Worm (Caenorhabditis elegans) whole organism, L3 larva: Measurements from ENCODE around the gene B0280.17.
A peak's percentile ranks its signal among the peaks of the same experiment; 100 is the strongest.

Experiments used
- R02D3.7 ChIP-seq: fragments of 150-350 bp; optimal IDR thresholded peaks from 2 replicates; lab custom pipeline; 2014; ENCODE audit warnings: missing biosample characterization, missing genetic modification characterization
- ZK546.5 ChIP-seq: sonication (generic microtip); optimal IDR thresholded peaks from 2 replicates; lab custom pipeline; 2017; ENCODE audit warnings: missing biosample characterization, missing genetic modification characterization
- aly-2 ChIP-seq: fragments of 150-350 bp; optimal IDR thresholded peaks from 2 replicates; lab custom pipeline; 2014; ENCODE audit warnings: missing biosample characterization, missing genetic modification characterization
- ama-1 ChIP-seq: fragments of 150-350 bp; optimal IDR thresholded peaks from 2 replicates; lab custom pipeline; 2018
- ceh-16 ChIP-seq: sonication (generic microtip); optimal IDR thresholded peaks from 2 replicates; lab custom pipeline; 2017; ENCODE audit warnings: missing biosample characterization, missing genetic modification characterization
- ceh-28 ChIP-seq: fragments of 150-350 bp; optimal IDR thresholded peaks from 2 replicates; lab custom pipeline; 2014; ENCODE audit warnings: missing biosample characterization, missing genetic modification reagents, missing genetic modification characterization
- ceh-82 ChIP-seq: fragments of 150-350 bp; optimal IDR thresholded peaks from 2 replicates; lab custom pipeline; 2014; ENCODE audit warnings: missing biosample characterization, missing genetic modification characterization
- ceh-9 ChIP-seq: sonication (generic microtip); optimal IDR thresholded peaks from 2 replicates; lab custom pipeline; 2018; ENCODE audit warnings: missing biosample characterization, missing genetic modification characterization
- egl-5 ChIP-seq: fragments of 150-350 bp; optimal IDR thresholded peaks from 2 replicates; lab custom pipeline; 2017; ENCODE audit warnings: missing biosample characterization, missing genetic modification reagents, missing genetic modification characterization, inconsistent platforms
- elt-2 ChIP-seq: sonication (generic microtip); optimal IDR thresholded peaks from 2 replicates; lab custom pipeline; 2016; ENCODE audit warnings: missing genetic modification reagents, mild to moderate bottlenecking, missing genetic modification characterization, missing compliant biosample characterization
- eor-1 ChIP-seq, 2 experiments: fragments of 150-350 bp; optimal IDR thresholded peaks; 2 replicates each; lab custom pipeline; 2014 to 2018; ENCODE audit warnings: missing biosample characterization in 2 of 2, missing genetic modification characterization in 2 of 2
- fkh-10 ChIP-seq: sonication (generic microtip); optimal IDR thresholded peaks from 2 replicates; lab custom pipeline; 2017; ENCODE audit warnings: missing biosample characterization, missing genetic modification reagents, missing genetic modification characterization
- fkh-2 ChIP-seq: fragments of 150-350 bp; optimal IDR thresholded peaks from 2 replicates; lab custom pipeline; 2014; ENCODE audit warnings: missing biosample characterization, missing genetic modification reagents, missing genetic modification characterization
- hmg-11 ChIP-seq: sonication (generic microtip); optimal IDR thresholded peaks from 2 replicates; lab custom pipeline; 2016; ENCODE audit warnings: missing genetic modification characterization, missing compliant biosample characterization
- lin-15B ChIP-seq: fragments of 150-350 bp; optimal IDR thresholded peaks from 2 replicates; lab custom pipeline; 2014; ENCODE audit warnings: missing biosample characterization, missing genetic modification characterization
- lin-39 ChIP-seq: fragments of 150-350 bp; optimal IDR thresholded peaks from 2 replicates; lab custom pipeline; 2018; ENCODE audit warnings: missing biosample characterization, missing genetic modification reagents, missing genetic modification characterization
- lsy-12 ChIP-seq: sonication (generic microtip); optimal IDR thresholded peaks from 2 replicates; lab custom pipeline; 2016; ENCODE audit warnings: mild to moderate bottlenecking, missing genetic modification characterization, missing compliant biosample characterization
- mml-1 ChIP-seq: fragments of 150-350 bp; sonication (generic microtip); optimal IDR thresholded peaks from 3 replicates; lab custom pipeline; 2014; ENCODE audit warnings: missing biosample characterization, missing genetic modification characterization
- nfya-1 ChIP-seq: sonication (generic microtip); optimal IDR thresholded peaks from 2 replicates; lab custom pipeline; 2017; ENCODE audit warnings: missing genetic modification characterization, mild to moderate bottlenecking, missing compliant biosample characterization, antibody characterized with exemption, moderate library complexity; ENCODE audit not compliant: insufficient read depth
- nhr-11 ChIP-seq: fragments of 150-350 bp; optimal IDR thresholded peaks from 2 replicates; lab custom pipeline; 2014; ENCODE audit warnings: missing biosample characterization, missing genetic modification characterization
- nhr-237 ChIP-seq: fragments of 150-350 bp; optimal IDR thresholded peaks from 2 replicates; lab custom pipeline; 2014; ENCODE audit warnings: missing biosample characterization, missing genetic modification characterization
- nhr-25 ChIP-seq: sonication (generic microtip); optimal IDR thresholded peaks from 2 replicates; lab custom pipeline; 2017; ENCODE audit warnings: missing biosample characterization, missing genetic modification characterization
- nhr-28 ChIP-seq: fragments of 150-350 bp; optimal IDR thresholded peaks from 2 replicates; lab custom pipeline; 2014; ENCODE audit warnings: missing biosample characterization, missing genetic modification characterization
- nhr-43 ChIP-seq: sonication (generic microtip); optimal IDR thresholded peaks from 2 replicates; lab custom pipeline; 2016; ENCODE audit warnings: mild to moderate bottlenecking, missing genetic modification characterization, missing compliant biosample characterization; ENCODE audit not compliant: poor library complexity, severe bottlenecking
- nhr-76 ChIP-seq: fragments of 150-350 bp; sonication (generic microtip); optimal IDR thresholded peaks from 5 replicates; lab custom pipeline; 2014; ENCODE audit warnings: missing biosample characterization, missing genetic modification characterization
- nhr-77 ChIP-seq: fragments of 150-350 bp; optimal IDR thresholded peaks from 2 replicates; lab custom pipeline; 2014; ENCODE audit warnings: missing biosample characterization, missing genetic modification characterization
- pha-4 ChIP-seq: fragments of 150-350 bp; optimal IDR thresholded peaks from 2 replicates; lab custom pipeline; 2014; ENCODE audit warnings: missing biosample characterization, missing genetic modification reagents, missing genetic modification characterization
- pqm-1 ChIP-seq: fragments of 150-350 bp; optimal IDR thresholded peaks from 2 replicates; lab custom pipeline; 2017; ENCODE audit warnings: missing biosample characterization, missing genetic modification characterization, inconsistent platforms
- skn-1 ChIP-seq: fragments of 150-350 bp; optimal IDR thresholded peaks from 2 replicates; lab custom pipeline; 2014; ENCODE audit warnings: missing biosample characterization, missing genetic modification characterization
- snpc-4 ChIP-seq: fragments of 150-350 bp; optimal IDR thresholded peaks from 2 replicates; lab custom pipeline; 2014; ENCODE audit warnings: missing biosample characterization, missing genetic modification characterization
- tbx-2 ChIP-seq: sonication (generic microtip); optimal IDR thresholded peaks from 2 replicates; lab custom pipeline; 2016; ENCODE audit warnings: mild to moderate bottlenecking, missing genetic modification characterization, missing compliant biosample characterization
- unc-62 ChIP-seq: fragments of 150-350 bp; sonication (generic microtip); optimal IDR thresholded peaks from 4 replicates; lab custom pipeline; 2014; ENCODE audit warnings: missing biosample characterization, missing genetic modification reagents, missing genetic modification characterization
- ztf-11 ChIP-seq: fragments of 150-350 bp; optimal IDR thresholded peaks from 2 replicates; lab custom pipeline; 2014; ENCODE audit warnings: missing biosample characterization, missing genetic modification characterization

The B0280.17 gene

ce11 chrIII:7140228-7140710 lies 4.4 kb upstream of the B0280.17 start:
- TF ChIP-seq pqm-1 (tag; lab: Kevin White, UChicago) (peak; percentile 4), ceh-16 (tag; lab: Kevin White, UChicago) (no peak), nhr-11 (no peak), ZK546.5 (tag; lab: Kevin White, UChicago) (no peak), nhr-43 (tag; lab: Kevin White, UChicago) (peak; percentile 43), ztf-11 (tag; lab: Kevin White, UChicago) (no peak), nfya-1 (tag; lab: Kevin White, UChicago) (peak; percentile 72), snpc-4 (tag; lab: Kevin White, UChicago) (peak; percentile 96), nhr-25 (tag; lab: Kevin White, UChicago) (peak; percentile 70), R02D3.7 (tag; lab: Kevin White, UChicago) (peak; percentile 31), tbx-2 (tag; lab: Kevin White, UChicago) (peak; percentile 11), ama-1 (lab: Kevin White, UChicago) (peak; percentile 25), elt-2 (tag; lab: Kevin White, UChicago) (peak; percentile 17), lsy-12 (tag; lab: Kevin White, UChicago) (peak; percentile 20)

- TF ChIP-seq egl-5 (tag; lab: Kevin White, UChicago) (no peak), mml-1 (tag; lab: Kevin White, UChicago) (no peak), snpc-4 (tag; lab: Kevin White, UChicago) (no peak), elt-2 (tag; lab: Kevin White, UChicago) (no peak), ama-1 (lab: Kevin White, UChicago) (no peak), nhr-28 (tag; lab: Kevin White, UChicago) (no peak), skn-1 (tag; lab: Kevin White, UChicago) (no peak), nhr-77 (tag; lab: Kevin White, UChicago) (no peak), nhr-237 (no peak), ceh-16 (tag; lab: Kevin White, UChicago) (no peak)
- TF ChIP-seq, all 47 proteins: peak for 0
Observed at ce11 chrIII:7138178-7138577, 2.3 kb upstream of the B0280.17 start, which contains the start of gene B0280.11. Gene B0280.11, minus strand, starts transcription at chrIII:7138278.

- TF ChIP-seq egl-5 (tag; lab: Kevin White, UChicago) (no peak), fkh-2 (tag; lab: Kevin White, UChicago) (no peak), nfya-1 (tag; lab: Kevin White, UChicago) (peak; percentile 6), pha-4 (tag; lab: Kevin White, UChicago) (peak; percentile 31), unc-62 (no peak), ZK546.5 (tag; lab: Kevin White, UChicago) (no peak), ceh-28 (tag; lab: Kevin White, UChicago) (no peak), nhr-237 (no peak), lsy-12 (tag; lab: Kevin White, UChicago) (no peak), aly-2 (tag; lab: Kevin White, UChicago) (no peak), eor-1 (tag; optimal IDR thresholded peaks at IDR 0.05; lab: Kevin White, UChicago) (no peak), lin-39 (tag; lab: Kevin White, UChicago) (no peak), ceh-82 (tag; lab: Kevin White, UChicago) (no peak), ceh-9 (tag; lab: Kevin White, UChicago) (no peak), hmg-11 (tag; lab: Kevin White, UChicago) (no peak), lin-15B (tag; lab: Kevin White, UChicago) (peak; percentile 5), fkh-10 (GFP tag; lab: Kevin White, UChicago) (no peak), nhr-28 (tag; lab: Kevin White, UChicago) (no peak), ztf-11 (tag; lab: Kevin White, UChicago) (no peak), nhr-76 (no peak), nhr-25 (tag; lab: Kevin White, UChicago) (no peak), tbx-2 (tag; lab: Kevin White, UChicago) (no peak)
- TF ChIP-seq, all 47 proteins: peak for 3
Observed at ce11 chrIII:7133559-7133958, 2.4 kb downstream of the B0280.17 start, which contains the start of the genes pot-1 and ggtb-1. Gene pot-1, minus strand, starts transcription at chrIII:7133678. Gene ggtb-1, plus strand, starts transcription at chrIII:7133766.

DNA sequence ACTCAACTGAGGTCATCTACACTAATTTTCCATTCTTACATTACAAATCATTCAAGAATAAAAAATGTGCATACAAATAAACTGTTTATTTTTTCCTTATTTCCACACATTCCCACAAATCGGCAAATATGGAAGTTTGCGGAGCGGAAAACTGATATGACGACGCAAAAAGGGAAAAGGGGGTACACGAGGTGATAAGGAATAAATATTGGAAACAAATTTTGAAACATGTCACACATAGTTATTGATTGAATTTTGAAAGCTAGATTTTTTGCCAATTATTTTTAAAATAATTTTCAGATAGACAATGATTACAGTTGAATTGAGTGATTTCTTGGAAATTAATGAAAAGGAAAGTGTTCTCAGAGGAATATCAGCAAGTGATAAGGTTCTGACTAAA lies 7.3 kb downstream of the B0280.17 start, which contains the start of gene viro-2:
TSS of gene viro-2 (plus strand) at position 301 of the 400 bp plus-strand sequence.
- TF ChIP-seq elt-2 (tag; lab: Kevin White, UChicago) = peak; percentile 25
- TF ChIP-seq, all 47 proteins: peak for 1; not testable (repeated sequence) for 46
